Fruit fly (Drosophila melanogaster) whole organism, embryonic: ENCODE measurements around the gene CAH6.

Experiments
- Asciz ChIP-seq: fragments of 200-800 bp; sonication (Bioruptor generic); optimal IDR thresholded peaks from 2 replicates; lab custom pipeline; 2017; ENCODE audit warnings: missing biosample characterization, mild to moderate bottlenecking, missing genetic modification characterization, missing genetic modification reagents
- Atf3 ChIP-seq: fragments of 200-800 bp; sonication (Bioruptor generic); optimal IDR thresholded peaks from 3 replicates; lab custom pipeline; 2016; ENCODE audit warnings: missing biosample characterization, missing genetic modification characterization
- Awh ChIP-seq: fragments of 200-800 bp; sonication (Bioruptor generic); IDR thresholded peaks from 2 replicates; pipeline ENCODE4, ENCODE4 v1.3.6; 2022; ENCODE audit warnings: missing biosample characterization, missing genetic modification characterization
- CG12219 ChIP-seq: fragments of 200-800 bp; sonication (Bioruptor generic); optimal IDR thresholded peaks from 3 replicates; lab custom pipeline; 2018; ENCODE audit warnings: missing biosample characterization, mild to moderate bottlenecking, missing genetic modification characterization
- CG15601 ChIP-seq: fragments of 200-800 bp; sonication (Bioruptor generic); optimal IDR thresholded peaks from 3 replicates; lab custom pipeline; 2019; ENCODE audit warnings: missing biosample characterization, mild to moderate bottlenecking, missing genetic modification characterization, moderate library complexity
- CG15696 ChIP-seq: fragments of 200-800 bp; sonication (Bioruptor generic); optimal IDR thresholded peaks from 2 replicates; lab custom pipeline; 2019; ENCODE audit warnings: missing biosample characterization, mild to moderate bottlenecking, missing genetic modification characterization, moderate library complexity
- CG17568 ChIP-seq: fragments of 200-800 bp; sonication (Bioruptor generic); optimal IDR thresholded peaks from 2 replicates; lab custom pipeline; 2018; ENCODE audit warnings: missing biosample characterization, mild to moderate bottlenecking, missing genetic modification characterization, moderate library complexity
- CG18262 ChIP-seq: fragments of 200-800 bp; optimal IDR thresholded peaks from 3 replicates; lab custom pipeline; 2019; ENCODE audit warnings: missing biosample characterization, mild to moderate bottlenecking, missing genetic modification characterization, moderate library complexity
- CG18764 ChIP-seq: fragments of 200-800 bp; sonication (Bioruptor generic); optimal IDR thresholded peaks from 3 replicates; lab custom pipeline; 2016; ENCODE audit warnings: missing biosample characterization, missing genetic modification characterization
- CG2712 ChIP-seq: fragments of 200-800 bp; optimal IDR thresholded peaks from 3 replicates; lab custom pipeline; 2019; ENCODE audit warnings: missing biosample characterization, mild to moderate bottlenecking, missing genetic modification characterization, moderate library complexity
- CG30431 ChIP-seq: fragments of 200-800 bp; sonication (Bioruptor generic); optimal IDR thresholded peaks from 2 replicates; lab custom pipeline; 2017; ENCODE audit warnings: missing biosample characterization, missing genetic modification characterization
- CG3281 ChIP-seq: fragments of 200-800 bp; sonication (Bioruptor generic); optimal IDR thresholded peaks from 3 replicates; lab custom pipeline; 2017; ENCODE audit warnings: missing biosample characterization, mild to moderate bottlenecking, missing genetic modification characterization
- CG33213 ChIP-seq: fragments of 200-800 bp; sonication (Bioruptor generic); optimal IDR thresholded peaks from 3 replicates; lab custom pipeline; 2016; ENCODE audit warnings: missing biosample characterization, missing genetic modification characterization
- CG3407 ChIP-seq: fragments of 200-800 bp; sonication (Bioruptor generic); optimal IDR thresholded peaks from 2 replicates; lab custom pipeline; 2018; ENCODE audit warnings: missing biosample characterization, mild to moderate bottlenecking, missing genetic modification characterization
- CG3838 ChIP-seq: fragments of 200-800 bp; sonication (Bioruptor generic); optimal IDR thresholded peaks from 3 replicates; lab custom pipeline; 2016; ENCODE audit warnings: missing biosample characterization, missing genetic modification characterization
- CG5245 ChIP-seq: fragments of 200-800 bp; sonication (Bioruptor generic); optimal IDR thresholded peaks from 3 replicates; lab custom pipeline; 2016; ENCODE audit warnings: missing biosample characterization, missing genetic modification characterization
- CG6272 ChIP-seq: fragments of 200-800 bp; sonication (Bioruptor generic); IDR thresholded peaks from 2 replicates; pipeline ENCODE4 v1.3.6; 2022; ENCODE audit warnings: missing biosample characterization, missing genetic modification characterization
- CG8089 ChIP-seq: fragments of 200-800 bp; sonication (Bioruptor generic); optimal IDR thresholded peaks from 3 replicates; lab custom pipeline; 2016; ENCODE audit warnings: missing biosample characterization, missing genetic modification characterization
- CG8388 ChIP-seq: fragments of 200-800 bp; sonication (Bioruptor generic); optimal IDR thresholded peaks from 2 replicates; lab custom pipeline; 2019; ENCODE audit warnings: missing biosample characterization, mild to moderate bottlenecking, missing genetic modification characterization, moderate library complexity
- CG9215 ChIP-seq: fragments of 200-800 bp; sonication (Bioruptor generic); IDR thresholded peaks from 2 replicates; pipeline ENCODE4 v1.3.6; 2022; ENCODE audit warnings: missing biosample characterization, missing genetic modification characterization
- CG9727 ChIP-seq: fragments of 200-800 bp; sonication (Bioruptor generic); optimal IDR thresholded peaks from 3 replicates; lab custom pipeline; 2017; ENCODE audit warnings: missing biosample characterization, mild to moderate bottlenecking, missing genetic modification characterization
- CG9817 ChIP-seq: fragments of 200-800 bp; sonication (Bioruptor generic); optimal IDR thresholded peaks from 2 replicates; lab custom pipeline; 2018; ENCODE audit warnings: missing biosample characterization, mild to moderate bottlenecking, missing genetic modification characterization, moderate library complexity
- Camta ChIP-seq: fragments of 200-800 bp; sonication (Bioruptor generic); optimal IDR thresholded peaks from 2 replicates; lab custom pipeline; 2016; ENCODE audit warnings: missing biosample characterization, missing genetic modification characterization
- Ets65A ChIP-seq: fragments of 200-800 bp; sonication (Bioruptor generic); peaks from one replicate; lab custom pipeline; 2016; ENCODE audit warnings: missing biosample characterization, missing genetic modification characterization
- Fer3 ChIP-seq: fragments of 200-800 bp; sonication (Bioruptor generic); optimal IDR thresholded peaks from 2 replicates; lab custom pipeline; 2018; ENCODE audit warnings: missing biosample characterization, mild to moderate bottlenecking, missing genetic modification characterization, moderate library complexity
- HmgZ ChIP-seq: fragments of 200-800 bp; sonication (Bioruptor generic); optimal IDR thresholded peaks from 2 replicates; lab custom pipeline; 2018; ENCODE audit warnings: missing biosample characterization, mild to moderate bottlenecking, missing genetic modification characterization
- Kr ChIP-seq: fragments of 200-800 bp; sonication (Bioruptor generic); optimal IDR thresholded peaks from 2 replicates; lab custom pipeline; 2017; ENCODE audit warnings: missing biosample characterization, mild to moderate bottlenecking, missing genetic modification characterization
- Nf-YA ChIP-seq: fragments of 200-800 bp; sonication (Bioruptor generic); IDR thresholded peaks from 2 replicates; pipeline ENCODE4 v1.3.6; 2022; ENCODE audit warnings: missing biosample characterization, missing genetic modification characterization
- Sox100B ChIP-seq: fragments of 200-800 bp; sonication (Bioruptor generic); optimal IDR thresholded peaks from 3 replicates; lab custom pipeline; 2018; ENCODE audit warnings: missing biosample characterization, mild to moderate bottlenecking, missing genetic modification characterization
- Sry-β ChIP-seq: fragments of 200-800 bp; sonication (Bioruptor generic); optimal IDR thresholded peaks from 2 replicates; lab custom pipeline; 2018; ENCODE audit warnings: missing biosample characterization, mild to moderate bottlenecking, missing genetic modification characterization, moderate library complexity
- Xrp1 ChIP-seq: fragments of 200-800 bp; sonication (Bioruptor generic); IDR thresholded peaks from 2 replicates; pipeline ENCODE4 v1.3.6; 2022; ENCODE audit warnings: missing biosample characterization, missing genetic modification characterization
- amos ChIP-seq: fragments of 200-800 bp; sonication (Bioruptor generic); IDR thresholded peaks from 2 replicates; pipeline ENCODE4 v1.3.6; 2022; ENCODE audit warnings: missing biosample characterization, missing genetic modification characterization; ENCODE audit not compliant: partially characterized antibody
- disco-r ChIP-seq: fragments of 200-800 bp; sonication (Bioruptor generic); optimal IDR thresholded peaks from 2 replicates; lab custom pipeline; 2016; ENCODE audit warnings: missing biosample characterization, missing genetic modification characterization
- h ChIP-seq: fragments of >200 bp; optimal IDR thresholded peaks from 2 replicates; lab custom pipeline; 2017
- kah ChIP-seq: fragments of 200-800 bp; sonication (Bioruptor generic); optimal IDR thresholded peaks from 2 replicates; lab custom pipeline; 2018; ENCODE audit warnings: missing biosample characterization, mild to moderate bottlenecking, missing genetic modification characterization
- klu ChIP-seq: fragments of 200-800 bp; sonication (Bioruptor generic); IDR thresholded peaks from 2 replicates; pipeline ENCODE4 v1.3.6; 2022; ENCODE audit warnings: missing biosample characterization, missing genetic modification characterization
- lab ChIP-seq: fragments of 200-800 bp; sonication (Bioruptor generic); optimal IDR thresholded peaks from 3 replicates; lab custom pipeline; 2017; ENCODE audit warnings: missing biosample characterization, missing genetic modification characterization, mild to moderate bottlenecking, moderate library complexity, missing genetic modification reagents
- lola ChIP-seq, 3 experiments: fragments of >200 bp in 2 of 3; fragments of 200-800 bp in 1 of 3; sonication (Bioruptor generic) in 1 of 3; optimal IDR thresholded peaks; 2 replicates each; lab custom pipeline; 2017 to 2019; ENCODE audit warnings: missing biosample characterization in 3 of 3, missing genetic modification characterization in 3 of 3, mild to moderate bottlenecking in 1 of 3, moderate library complexity in 1 of 3
- lov ChIP-seq, 2 experiments: fragments of 200-800 bp in 1 of 2; fragments of >200 bp in 1 of 2; sonication (Bioruptor generic) in 1 of 2; IDR thresholded peaks in 1 of 2; optimal IDR thresholded peaks in 1 of 2; 2 replicates in 1 of 2; 3 replicates in 1 of 2; pipeline versions ENCODE4 v1.3.6 to Lab custom; 2017 to 2022; ENCODE audit warnings: missing biosample characterization in 1 of 2, missing genetic modification characterization in 1 of 2
- nau ChIP-seq: fragments of 200-800 bp; sonication (Bioruptor generic); optimal IDR thresholded peaks from 3 replicates; lab custom pipeline; 2017; ENCODE audit warnings: missing biosample characterization, mild to moderate bottlenecking, missing genetic modification characterization, missing genetic modification reagents
- nerfin-1 ChIP-seq: fragments of 200-800 bp; sonication (Bioruptor generic); optimal IDR thresholded peaks from 3 replicates; lab custom pipeline; 2019; ENCODE audit warnings: missing biosample characterization, mild to moderate bottlenecking, missing genetic modification characterization, moderate library complexity
- onecut ChIP-seq: fragments of 200-800 bp; sonication (Bioruptor generic); IDR thresholded peaks from 2 replicates; pipeline ENCODE4 v1.3.6; 2022; ENCODE audit warnings: missing biosample characterization, missing genetic modification characterization
- org-1 ChIP-seq: fragments of 200-800 bp; sonication (Bioruptor generic); optimal IDR thresholded peaks from 2 replicates; lab custom pipeline; 2017; ENCODE audit warnings: missing biosample characterization, missing genetic modification characterization
- pb ChIP-seq: fragments of 200-800 bp; sonication (Bioruptor generic); optimal IDR thresholded peaks from 3 replicates; lab custom pipeline; 2016; ENCODE audit warnings: missing biosample characterization, missing genetic modification characterization
- sna ChIP-seq: fragments of 200-800 bp; sonication (Bioruptor generic); IDR thresholded peaks from 2 replicates; pipeline ENCODE4 v1.3.6; 2022; ENCODE audit warnings: missing biosample characterization, missing genetic modification characterization; ENCODE audit not compliant: partially characterized antibody
- tap ChIP-seq: fragments of 200-800 bp; optimal IDR thresholded peaks from 3 replicates; lab custom pipeline; 2019; ENCODE audit warnings: missing biosample characterization, mild to moderate bottlenecking, missing genetic modification characterization, moderate library complexity
- tin ChIP-seq: fragments of 200-800 bp; sonication (Bioruptor generic); optimal IDR thresholded peaks from 3 replicates; lab custom pipeline; 2016; ENCODE audit warnings: missing biosample characterization, missing genetic modification characterization
- zfh1 ChIP-seq: fragments of 200-800 bp; sonication (Bioruptor generic); IDR thresholded peaks from 3 replicates; pipeline ENCODE4 v1.3.6; 2022; ENCODE audit warnings: missing biosample characterization, missing genetic modification characterization

Gene CAH6

dm6 chr3R:31308855-31309646 is 51.7 kb downstream of the CAH6 start (continued):
- TF ChIP-seq CG3407 (GFP tag; lab: Kevin White, UChicago) (peak; percentile 76), lov (optimal IDR thresholded peaks at IDR 0.05; lab: Kevin White, UChicago) (no peak), lov (GFP tag; IDR thresholded peaks at IDR 0.05; lab: Robert Waterston, UW) (peak; percentile 72; the same call in 1 of the 3 replicates), nau (GFP tag; lab: Kevin White, UChicago) (peak; percentile 67), org-1 (GFP tag; lab: Kevin White, UChicago) (peak; percentile 38), h (no peak), lab (GFP tag; lab: Kevin White, UChicago) (peak; percentile 41), Xrp1 (peak; percentile 62), CG2712 (tag; lab: Kevin White, UChicago) (peak; percentile 41), CG3281 (GFP tag; lab: Kevin White, UChicago) (no peak), nerfin-1 (tag; lab: Kevin White, UChicago) (peak; percentile 69), CG6272 (GFP tag; lab: Robert Waterston, UW) (no peak), CG3838 (no peak), lola (GFP tag; optimal IDR thresholded peaks at IDR 0.05; lab: Kevin White, UChicago) (peak in 1 of 3 experiments; percentile 45), klu (GFP tag; lab: Robert Waterston, UW) (no peak), CG8089 (GFP tag; lab: Kevin White, UChicago) (peak; percentile 28), CG9215 (no peak), tin (GFP tag; lab: Kevin White, UChicago) (peak; percentile 15), CG17568 (GFP tag; lab: Kevin White, UChicago) (peak; percentile 45), kah (GFP tag; lab: Kevin White, UChicago) (peak; percentile 16), amos (GFP tag; lab: Robert Waterston, UW) (no peak), CG30431 (GFP tag; lab: Kevin White, UChicago) (peak; percentile 1), CG18764 (GFP tag; lab: Kevin White, UChicago) (peak; percentile 49), Atf3 (GFP tag; lab: Kevin White, UChicago) (no peak), Kr (GFP tag; lab: Kevin White, UChicago) (peak; percentile 24), disco-r (no peak), CG9727 (GFP tag; lab: Kevin White, UChicago) (peak; percentile 0), Awh (GFP tag; lab: Robert Waterston, UW) (peak; percentile 67), Sox100B (GFP tag; lab: Kevin White, UChicago) (peak; percentile 52), CG5245 (no peak), onecut (GFP tag; lab: Robert Waterston, UW) (peak; percentile 80), CG15601 (tag; lab: Kevin White, UChicago) (peak; percentile 74), CG15696 (tag; lab: Kevin White, UChicago) (peak; percentile 67), tap (tag; lab: Kevin White, UChicago) (peak; percentile 35), CG18262 (tag; lab: Kevin White, UChicago) (peak; percentile 48), CG12219 (peak; percentile 45), Asciz (GFP tag; lab: Kevin White, UChicago) (peak; percentile 75), Camta (peak; percentile 2), Fer3 (tag; lab: Kevin White, UChicago) (peak; percentile 4), sna (GFP tag; lab: Robert Waterston, UW) (no peak), CG9817 (no peak), CG8388 (peak; percentile 22), pb (GFP tag; lab: Kevin White, UChicago) (no peak), HmgZ (tag; lab: Kevin White, UChicago) (no peak), zfh1 (peak; percentile 57; the same call in 2 of the 3 replicates), Nf-YA (GFP tag; lab: Robert Waterston, UW) (0 out of 2 replicates have a peak, but pooled peaks have one; percentile 36), Sry-β (GFP tag; lab: Kevin White, UChicago) (peak; percentile 5), Ets65A (peak; percentile 79), CG33213 (GFP tag; lab: Kevin White, UChicago) (peak; percentile 17)
